Fruit fly (Drosophila melanogaster): ENCODE results near the gene CG31007.
A peak's percentile ranks its signal among the peaks of the same experiment; 100 is the strongest.

The CG31007 gene

dm6 chr3R:31016715-31017114 is 24.5 kb upstream of the CG31007 start, which contains the start of gene 5-HT7 (continued):
- peak; percentile 58 for TF ChIP-seq Jarid2 (GFP tag; optimal IDR thresholded peaks at IDR 0.05)
- TF ChIP-seq CG18011 (GFP tag; optimal IDR thresholded peaks at IDR 0.05): no peak
- TF ChIP-seq CG12769 (tag; optimal IDR thresholded peaks at IDR 0.05): peak; percentile 42
- peak; percentile 73; the same call in 2 of the 3 replicates for TF ChIP-seq zen2 (GFP tag; IDR thresholded peaks at IDR 0.05; ENCODE audit: partially characterized antibody)
- no peak for TF ChIP-seq CG10462 (GFP tag; optimal IDR thresholded peaks at IDR 0.05)
- TF ChIP-seq Doc2 (GFP tag; IDR thresholded peaks at IDR 0.05): no peak
- peak; percentile 39 for TF ChIP-seq CG34376 (GFP tag; optimal IDR thresholded peaks at IDR 0.05)
- TF ChIP-seq CG34224 (GFP tag; IDR thresholded peaks at IDR 0.05; ENCODE audit: partially characterized antibody): peak; percentile 31; the same call in 2 of the 3 replicates
- no peak for TF ChIP-seq pho (GFP tag; optimal IDR thresholded peaks at IDR 0.05)

DNA sequence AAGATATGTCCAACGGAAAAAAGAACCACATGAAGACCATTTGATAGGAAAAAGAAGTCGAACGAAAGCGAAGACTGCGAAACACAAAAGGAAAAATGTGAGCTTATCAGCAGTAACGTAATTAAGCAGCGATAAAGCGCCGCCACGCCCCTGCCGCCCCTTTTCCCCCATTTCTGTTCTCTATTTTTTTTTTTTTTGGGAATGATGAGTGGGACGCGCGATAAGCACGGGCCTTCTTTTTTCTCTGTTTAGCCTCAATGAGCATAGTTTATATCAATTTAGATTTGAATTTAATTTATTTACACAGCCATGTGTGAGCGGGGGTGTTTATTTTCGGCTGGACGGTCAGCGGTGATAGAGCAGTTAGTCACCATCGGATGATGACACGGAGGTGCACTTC is 17.8 kb upstream of the CG31007 start:
- TF ChIP-seq sug (tag; optimal IDR thresholded peaks at IDR 0.05) (peak; percentile 61), CG4360 (GFP tag; IDR thresholded peaks at IDR 0.05) (no peak), CG18599 (GFP tag; optimal IDR thresholded peaks at IDR 0.05) (peak; percentile 46), sqz (GFP tag; optimal IDR thresholded peaks at IDR 0.05) (peak; percentile 51), insv (GFP tag; optimal IDR thresholded peaks at IDR 0.05) (no peak), gce (GFP tag; IDR thresholded peaks at IDR 0.05) (no peak), lmd (GFP tag; IDR thresholded peaks at IDR 0.05) (no peak), nerfin-1 (tag; optimal IDR thresholded peaks at IDR 0.05) (no peak), pros (GFP tag; optimal IDR thresholded peaks at IDR 0.05) (no peak), CG33213 (GFP tag; optimal IDR thresholded peaks at IDR 0.05) (no peak), kay (GFP tag; optimal IDR thresholded peaks at IDR 0.05) (peak; percentile 42), tna (GFP tag; IDR thresholded peaks at IDR 0.05; ENCODE audit: partially characterized antibody) (no peak), Dref (GFP tag; IDR thresholded peaks at IDR 0.05) (no peak), CG15514 (GFP tag; optimal IDR thresholded peaks at IDR 0.05) (peak; percentile 22), vnd (GFP tag; IDR thresholded peaks at IDR 0.05; ENCODE audit: partially characterized antibody) (peak; percentile 56; the same call in 1 of the 3 replicates), GATAe (GFP tag; conservative IDR thresholded peaks at IDR 0.05) (peak; percentile 97), vvl (GFP tag; IDR thresholded peaks at IDR 0.05) (no peak), H2.0 (GFP tag; IDR thresholded peaks at IDR 0.05) (no peak), CG6175 (GFP tag; IDR thresholded peaks at IDR 0.05) (no peak), crol (GFP tag; IDR thresholded peaks at IDR 0.05) (peak; percentile 81), CG10543 (GFP tag; optimal IDR thresholded peaks at IDR 0.05) (peak; percentile 31), CG18262 (tag; optimal IDR thresholded peaks at IDR 0.05) (no peak), ttk (GFP tag; IDR thresholded peaks at IDR 0.05) (no peak), CG11560 (tag; IDR thresholded peaks at IDR 0.05) (no peak), E2f2 (GFP tag; IDR thresholded peaks at IDR 0.05) (no peak), CG17361 (GFP tag; IDR thresholded peaks at IDR 0.05) (no peak), Ets97D (GFP tag; optimal IDR thresholded peaks at IDR 0.05) (no peak), gfzf (GFP tag; optimal IDR thresholded peaks at IDR 0.05) (no peak), CG34376 (GFP tag; optimal IDR thresholded peaks at IDR 0.05) (peak; percentile 54), cwo (GFP tag; optimal IDR thresholded peaks at IDR 0.05) (peak; percentile 48), Lim3 (GFP tag; IDR thresholded peaks at IDR 0.05) (peak; percentile 59; the same call in 1 of the 2 replicates), Nf-YA (GFP tag; IDR thresholded peaks at IDR 0.05) (no peak), chinmo (GFP tag; IDR thresholded peaks at IDR 0.05; ENCODE audit: partially characterized antibody) (0 out of 4 replicates have a peak, but pooled peaks have one; percentile 45), CG3281 (GFP tag; optimal IDR thresholded peaks at IDR 0.05) (no peak), mirr (GFP tag; optimal IDR thresholded peaks at IDR 0.05) (peak; percentile 61), dimm (GFP tag; IDR thresholded peaks at IDR 0.05) (no peak), CG31388 (GFP tag; optimal IDR thresholded peaks at IDR 0.05) (no peak), CG3838 (GFP tag; optimal IDR thresholded peaks at IDR 0.05) (no peak), CG32772 (GFP tag; IDR thresholded peaks at IDR 0.05) (peak; percentile 72), lab (GFP tag; optimal IDR thresholded peaks at IDR 0.05) (peak; percentile 63), phol (tag; optimal IDR thresholded peaks at IDR 0.05) (no peak)
